Fruit fly (Drosophila melanogaster) whole organism, embryonic: ENCODE results near the gene CG1622.

Experiments used
- Abd-B ChIP-seq: fragments of 200-800 bp; sonication (Bioruptor generic); optimal IDR thresholded peaks from 2 replicates; lab custom pipeline; 2018; ENCODE audit warnings: missing biosample characterization, mild to moderate bottlenecking, missing genetic modification characterization, moderate library complexity
- Antp ChIP-seq: fragments of 200-800 bp; sonication (Bioruptor generic); optimal IDR thresholded peaks from 3 replicates; lab custom pipeline; 2016; ENCODE audit warnings: missing biosample characterization, missing genetic modification characterization
- BtbVII ChIP-seq: fragments of 200-800 bp; sonication (Bioruptor generic); optimal IDR thresholded peaks from 3 replicates; lab custom pipeline; 2017; ENCODE audit warnings: missing biosample characterization, mild to moderate bottlenecking, missing genetic modification characterization
- C15 ChIP-seq: fragments of 200-800 bp; sonication (Bioruptor generic); IDR thresholded peaks from 3 replicates; pipeline ENCODE4 v1.3.6; 2022; ENCODE audit warnings: missing biosample characterization, missing genetic modification characterization
- CG11085 ChIP-seq: fragments of 200-800 bp; sonication (Bioruptor generic); IDR thresholded peaks from 2 replicates; pipeline ENCODE4 v1.3.6; 2022; ENCODE audit warnings: missing biosample characterization, missing genetic modification characterization
- CG11456 ChIP-seq: fragments of 200-800 bp; sonication (Bioruptor generic); IDR thresholded peaks from 3 replicates; pipeline ENCODE4 v1.3.6; 2022; ENCODE audit warnings: missing biosample characterization, missing genetic modification characterization
- CG12236 ChIP-seq: fragments of 200-800 bp; sonication (Bioruptor generic); optimal IDR thresholded peaks from 2 replicates; lab custom pipeline; 2016; ENCODE audit warnings: missing biosample characterization, missing genetic modification characterization
- CG13296 ChIP-seq: fragments of 200-800 bp; sonication (Bioruptor generic); optimal IDR thresholded peaks from 3 replicates; lab custom pipeline; 2018; ENCODE audit warnings: missing biosample characterization, mild to moderate bottlenecking, missing genetic modification characterization
- CG14441 ChIP-seq: fragments of 200-800 bp; sonication (Bioruptor generic); IDR thresholded peaks from 2 replicates; pipeline ENCODE4 v1.3.6; 2022; ENCODE audit warnings: missing biosample characterization, missing genetic modification characterization
- CG15696 ChIP-seq: fragments of 200-800 bp; sonication (Bioruptor generic); optimal IDR thresholded peaks from 2 replicates; lab custom pipeline; 2019; ENCODE audit warnings: missing biosample characterization, mild to moderate bottlenecking, missing genetic modification characterization, moderate library complexity
- CG1647 ChIP-seq: fragments of 200-800 bp; sonication (Bioruptor generic); optimal IDR thresholded peaks from 3 replicates; lab custom pipeline; 2016; ENCODE audit warnings: missing biosample characterization, missing genetic modification characterization
- CG2678 ChIP-seq: fragments of 200-800 bp; sonication (Bioruptor generic); optimal IDR thresholded peaks from 3 replicates; lab custom pipeline; 2019; ENCODE audit warnings: missing biosample characterization, mild to moderate bottlenecking, missing genetic modification characterization, moderate library complexity
- CG43689 ChIP-seq: fragments of 200-800 bp; sonication (Bioruptor generic); IDR thresholded peaks from 2 replicates; pipeline ENCODE4 v1.3.6; 2022; ENCODE audit warnings: missing biosample characterization, missing genetic modification characterization
- CG4617 ChIP-seq: fragments of 200-800 bp; sonication (Bioruptor generic); optimal IDR thresholded peaks from 3 replicates; lab custom pipeline; 2016; ENCODE audit warnings: missing biosample characterization, missing genetic modification characterization, borderline replicate concordance
- CG4820 ChIP-seq: fragments of 200-800 bp; sonication (Bioruptor generic); optimal IDR thresholded peaks from 3 replicates; lab custom pipeline; 2016; ENCODE audit warnings: missing biosample characterization, missing genetic modification characterization
- CG4854 ChIP-seq: fragments of 200-800 bp; sonication (Bioruptor generic); optimal IDR thresholded peaks from 2 replicates; lab custom pipeline; 2016; ENCODE audit warnings: missing biosample characterization, missing genetic modification characterization, inconsistent platforms
- CG5180 ChIP-seq: fragments of 200-800 bp; sonication (Bioruptor generic); optimal IDR thresholded peaks from 3 replicates; lab custom pipeline; 2017; ENCODE audit warnings: missing biosample characterization, missing genetic modification characterization, mild to moderate bottlenecking, moderate library complexity, missing genetic modification reagents
- CG7271 ChIP-seq: fragments of 200-800 bp; sonication (Bioruptor generic); optimal IDR thresholded peaks from 2 replicates; lab custom pipeline; 2018; ENCODE audit warnings: missing biosample characterization, mild to moderate bottlenecking, missing genetic modification characterization, moderate library complexity
- CG7745 ChIP-seq: fragments of 200-800 bp; sonication (Bioruptor generic); optimal IDR thresholded peaks from 2 replicates; lab custom pipeline; 2018; ENCODE audit warnings: missing biosample characterization, mild to moderate bottlenecking, missing genetic modification characterization, moderate library complexity
- CG8359 ChIP-seq: fragments of 200-800 bp; sonication (Bioruptor generic); optimal IDR thresholded peaks from 2 replicates; lab custom pipeline; 2017; ENCODE audit warnings: missing biosample characterization, mild to moderate bottlenecking, missing genetic modification characterization, borderline replicate concordance
- CG9437 ChIP-seq: fragments of 200-800 bp; sonication (Bioruptor generic); optimal IDR thresholded peaks from 2 replicates; lab custom pipeline; 2018; ENCODE audit warnings: missing biosample characterization, mild to moderate bottlenecking, missing genetic modification characterization
- CG9876 ChIP-seq: fragments of 200-800 bp; sonication (Bioruptor generic); optimal IDR thresholded peaks from 2 replicates; lab custom pipeline; 2016; ENCODE audit warnings: missing biosample characterization, missing genetic modification characterization
- CHES-1-like ChIP-seq: fragments of 200-800 bp; sonication (Bioruptor generic); optimal IDR thresholded peaks from 2 replicates; lab custom pipeline; 2016; ENCODE audit warnings: missing biosample characterization, missing genetic modification characterization
- CrebB ChIP-seq: fragments of 200-800 bp; sonication (Bioruptor generic); optimal IDR thresholded peaks from 3 replicates; lab custom pipeline; 2018; ENCODE audit warnings: missing biosample characterization, mild to moderate bottlenecking, missing genetic modification characterization
- Dbx ChIP-seq: fragments of 200-800 bp; sonication (Bioruptor generic); IDR thresholded peaks from 3 replicates; pipeline ENCODE4 v1.3.6; 2022; ENCODE audit warnings: missing biosample characterization, missing genetic modification characterization
- Dek ChIP-seq: fragments of 200-800 bp; sonication (Bioruptor generic); optimal IDR thresholded peaks from 3 replicates; lab custom pipeline; 2019; ENCODE audit warnings: missing biosample characterization, mild to moderate bottlenecking, missing genetic modification characterization, moderate library complexity
- Dll ChIP-seq: fragments of 200-800 bp; sonication (Bioruptor generic); IDR thresholded peaks from 4 replicates; pipeline ENCODE4 v1.3.6; 2022; ENCODE audit warnings: missing biosample characterization, missing genetic modification characterization; ENCODE audit not compliant: partially characterized antibody
- Fer1 ChIP-seq: fragments of 200-800 bp; sonication (Bioruptor generic); optimal IDR thresholded peaks from 2 replicates; lab custom pipeline; 2017; ENCODE audit warnings: missing biosample characterization, mild to moderate bottlenecking, missing genetic modification characterization
- Fer3 ChIP-seq: fragments of 200-800 bp; sonication (Bioruptor generic); optimal IDR thresholded peaks from 2 replicates; lab custom pipeline; 2018; ENCODE audit warnings: missing biosample characterization, mild to moderate bottlenecking, missing genetic modification characterization, moderate library complexity
- HLH54F ChIP-seq: fragments of 200-800 bp; sonication (Bioruptor generic); optimal IDR thresholded peaks from 3 replicates; lab custom pipeline; 2016; ENCODE audit warnings: missing biosample characterization, missing genetic modification characterization
- Mrtf ChIP-seq: fragments of 200-800 bp; sonication (Bioruptor generic); IDR thresholded peaks from 3 replicates; pipeline ENCODE4 v1.3.6; 2022; ENCODE audit warnings: missing biosample characterization, missing genetic modification characterization
- NC2α ChIP-seq: fragments of 200-800 bp; sonication (Bioruptor generic); optimal IDR thresholded peaks from 2 replicates; lab custom pipeline; 2016; ENCODE audit warnings: missing biosample characterization, missing genetic modification characterization
- NFAT ChIP-seq: fragments of 200-800 bp; sonication (Bioruptor generic); IDR thresholded peaks from 2 replicates; pipeline ENCODE4 v1.3.6; 2022; ENCODE audit warnings: missing biosample characterization, missing genetic modification characterization
- Optix ChIP-seq: fragments of 200-800 bp; sonication (Bioruptor generic); IDR thresholded peaks from 3 replicates; pipeline ENCODE4 v1.3.6; 2022; ENCODE audit warnings: missing biosample characterization, missing genetic modification characterization
- PHDP ChIP-seq: fragments of 200-800 bp; sonication (Bioruptor generic); optimal IDR thresholded peaks from 3 replicates; lab custom pipeline; 2018; ENCODE audit warnings: missing biosample characterization, mild to moderate bottlenecking, missing genetic modification characterization, moderate library complexity
- Xbp1 ChIP-seq: fragments of 200-800 bp; sonication (Bioruptor generic); optimal IDR thresholded peaks from 3 replicates; lab custom pipeline; 2016; ENCODE audit warnings: missing biosample characterization, mild to moderate bottlenecking, missing genetic modification characterization
- amos ChIP-seq: fragments of 200-800 bp; sonication (Bioruptor generic); IDR thresholded peaks from 2 replicates; pipeline ENCODE4 v1.3.6; 2022; ENCODE audit warnings: missing biosample characterization, missing genetic modification characterization; ENCODE audit not compliant: partially characterized antibody
- ap ChIP-seq: fragments of 200-800 bp; sonication (Bioruptor generic); IDR thresholded peaks from 2 replicates; pipeline ENCODE4 v1.3.6; 2022; ENCODE audit warnings: missing biosample characterization, missing genetic modification characterization
- btn ChIP-seq: fragments of 200-800 bp; sonication (Bioruptor generic); optimal IDR thresholded peaks from 2 replicates; lab custom pipeline; 2016; ENCODE audit warnings: missing biosample characterization, missing genetic modification characterization
- h ChIP-seq: fragments of >200 bp; optimal IDR thresholded peaks from 2 replicates; lab custom pipeline; 2017
- pan ChIP-seq, 4 experiments: fragments of >200 bp in 3 of 4; fragments of 200-800 bp in 1 of 4; sonication (Bioruptor generic) in 1 of 4; optimal IDR thresholded peaks in 3 of 4; IDR thresholded peaks in 1 of 4; 2 replicates each; pipeline versions ENCODE4 v1.3.6 to Lab custom; 2017 to 2022; ENCODE audit warnings: missing biosample characterization in 2 of 4, missing genetic modification characterization in 2 of 4, mixed read lengths in 1 of 4
- pita ChIP-seq: fragments of 200-800 bp; sonication (Bioruptor generic); optimal IDR thresholded peaks from 2 replicates; lab custom pipeline; 2017; ENCODE audit warnings: missing biosample characterization, mild to moderate bottlenecking, missing genetic modification characterization
- sima ChIP-seq: fragments of 200-800 bp; sonication (Bioruptor generic); optimal IDR thresholded peaks from 2 replicates; lab custom pipeline; 2016; ENCODE audit warnings: missing biosample characterization, missing genetic modification characterization
- slou ChIP-seq: fragments of 200-800 bp; sonication (Bioruptor generic); optimal IDR thresholded peaks from 3 replicates; lab custom pipeline; 2016; ENCODE audit warnings: missing biosample characterization, missing genetic modification characterization
- sna ChIP-seq: fragments of 200-800 bp; sonication (Bioruptor generic); IDR thresholded peaks from 2 replicates; pipeline ENCODE4 v1.3.6; 2022; ENCODE audit warnings: missing biosample characterization, missing genetic modification characterization; ENCODE audit not compliant: partially characterized antibody
- tin ChIP-seq: fragments of 200-800 bp; sonication (Bioruptor generic); optimal IDR thresholded peaks from 3 replicates; lab custom pipeline; 2016; ENCODE audit warnings: missing biosample characterization, missing genetic modification characterization
- tll ChIP-seq, 2 experiments: fragments of 200-800 bp in 1 of 2; fragments of >200 bp in 1 of 2; sonication (Bioruptor generic) in 1 of 2; optimal IDR thresholded peaks; 2 replicates each; lab custom pipeline; 2017 to 2019; ENCODE audit warnings: missing biosample characterization in 2 of 2, missing genetic modification characterization in 2 of 2, mild to moderate bottlenecking in 1 of 2, moderate library complexity in 1 of 2
- toy ChIP-seq: fragments of 200-800 bp; sonication (Bioruptor generic); IDR thresholded peaks from 2 replicates; pipeline ENCODE4 v1.3.6; 2022; ENCODE audit warnings: missing biosample characterization, missing genetic modification characterization
- ttk ChIP-seq: fragments of 200-800 bp; sonication (Bioruptor generic); IDR thresholded peaks from 2 replicates; pipeline ENCODE4 v2.1.2; 2022; ENCODE audit warnings: missing biosample characterization, missing genetic modification characterization
- unpg ChIP-seq: fragments of 200-800 bp; sonication (Bioruptor generic); optimal IDR thresholded peaks from 3 replicates; lab custom pipeline; 2018; ENCODE audit warnings: missing biosample characterization, mild to moderate bottlenecking, missing genetic modification characterization, moderate library complexity

CG1622 gene

dm6 chrX:13323114-13323513 lies 26.2 kb downstream of the CG1622 start (continued):
- TF ChIP-seq CG8359, result no peak
- peak; percentile 73 for TF ChIP-seq CG14441
- TF ChIP-seq NFAT (GFP tag; lab: Robert Waterston, UW), result 0 out of 2 replicates have a peak, but pooled peaks have one; percentile 7
- peak; percentile 38 for TF ChIP-seq CG12236 (GFP tag; lab: Kevin White, UChicago)
- TF ChIP-seq Mrtf (GFP tag; lab: Robert Waterston, UW), result no peak
- no peak for TF ChIP-seq pan (optimal IDR thresholded peaks at IDR 0.05; lab: Kevin White, UChicago)
- peak in 1 of 2 experiments; percentile 65 for TF ChIP-seq pan (GFP tag; optimal IDR thresholded peaks at IDR 0.05 in 1 of 2, IDR thresholded peaks at IDR 0.05 in 1 of 2)
- no peak for TF ChIP-seq CrebB (tag; lab: Kevin White, UChicago)
- no peak for TF ChIP-seq CG7271 (tag; lab: Kevin White, UChicago)
- peak; percentile 27 for TF ChIP-seq CG4617
- no peak for TF ChIP-seq CG11085 (GFP tag; lab: Robert Waterston, UW)
- 0 out of 2 replicates have a peak, but pooled peaks have one; percentile 23 for TF ChIP-seq toy (GFP tag; lab: Robert Waterston, UW)
- TF ChIP-seq Fer1 (GFP tag; lab: Kevin White, UChicago), result peak; percentile 55
- no peak for TF ChIP-seq tll (GFP tag; optimal IDR thresholded peaks at IDR 0.05; lab: Kevin White, UChicago)
- peak; percentile 52 for TF ChIP-seq CG4820 (GFP tag; lab: Kevin White, UChicago)
- no peak for TF ChIP-seq CG5180
- TF ChIP-seq sna (GFP tag; lab: Robert Waterston, UW), result no peak
- TF ChIP-seq btn (GFP tag; lab: Kevin White, UChicago), result peak; percentile 24
- peak; percentile 57 for TF ChIP-seq unpg (GFP tag; lab: Kevin White, UChicago)
- no peak for TF ChIP-seq pita (GFP tag; lab: Kevin White, UChicago)
- no peak for TF ChIP-seq NC2α (GFP tag; lab: Kevin White, UChicago)
- TF ChIP-seq Xbp1 (GFP tag; lab: Kevin White, UChicago), result peak; percentile 69
- TF ChIP-seq CG43689, result no peak
- no peak for TF ChIP-seq CG15696 (tag; lab: Kevin White, UChicago)
- TF ChIP-seq PHDP (tag; lab: Kevin White, UChicago), result peak; percentile 72
- peak; percentile 35; the same call in 1 of the 3 replicates for TF ChIP-seq Dbx
- peak; percentile 67 for TF ChIP-seq CG9437 (GFP tag; lab: Kevin White, UChicago)
- TF ChIP-seq C15, result no peak
- peak; percentile 61 for TF ChIP-seq slou
- TF ChIP-seq CG2678 (tag; lab: Kevin White, UChicago), result peak; percentile 70
- TF ChIP-seq HLH54F, result peak; percentile 76
- peak; percentile 37 for TF ChIP-seq CG4854
- TF ChIP-seq Fer3 (tag; lab: Kevin White, UChicago), result peak; percentile 51
- no peak for TF ChIP-seq Optix
- no peak for TF ChIP-seq amos
- TF ChIP-seq CG1647 (GFP tag; lab: Kevin White, UChicago), result peak; percentile 49
- no peak for TF ChIP-seq sima (GFP tag; lab: Kevin White, UChicago)
- peak; percentile 15 for TF ChIP-seq Dek
- peak; percentile 57 for TF ChIP-seq CG13296
- TF ChIP-seq ttk, result 0 out of 2 replicates have a peak, but pooled peaks have one; percentile 24
- TF ChIP-seq BtbVII (GFP tag; lab: Kevin White, UChicago), result peak; percentile 56
- peak; percentile 55 for TF ChIP-seq Abd-B (GFP tag; lab: Kevin White, UChicago)
- TF ChIP-seq CG9876 (GFP tag; lab: Kevin White, UChicago), result no peak
- TF ChIP-seq tin, result peak; percentile 60
- no peak for TF ChIP-seq CG7745 (tag; lab: Kevin White, UChicago)
- TF ChIP-seq CHES-1-like (GFP tag; lab: Kevin White, UChicago), result peak; percentile 63
- TF ChIP-seq Antp (GFP tag; lab: Kevin White, UChicago), result peak; percentile 32
- no peak for TF ChIP-seq ap
- TF ChIP-seq h (lab: Kevin White, UChicago), result no peak
- TF ChIP-seq Dll (GFP tag; lab: Robert Waterston, UW), result no peak
- TF ChIP-seq CG11456 (GFP tag; lab: Robert Waterston, UW), result 0 out of 3 replicates have a peak, but pooled peaks have one; percentile 5
